Worm (Caenorhabditis elegans) whole organism, young adult: ENCODE results near the gene C01C10.2.

Experiments
- B0019.2 ChIP-seq: fragments of 200-800 bp; sonication (Bioruptor generic); conservative IDR thresholded peaks from 2 replicates; pipeline ENCODE4 v1.3.6; 2022; ENCODE audit warnings: missing genetic modification reagents, missing genetic modification characterization, missing compliant biosample characterization
- B0035.1 ChIP-seq: sonication (generic microtip); optimal IDR thresholded peaks from 2 replicates; lab custom pipeline; 2016; ENCODE audit warnings: missing genetic modification characterization, mild to moderate bottlenecking, missing compliant biosample characterization, missing genotype, missing genetic modification reagents
- D2030.7 ChIP-seq: fragments of 200-800 bp; sonication (Bioruptor generic); IDR thresholded peaks from 2 replicates; pipeline ENCODE4 v1.3.6; 2022; ENCODE audit warnings: missing genetic modification reagents, missing genetic modification characterization, missing compliant biosample characterization
- F57C9.4 ChIP-seq: sonication (generic microtip); optimal IDR thresholded peaks from 2 replicates; lab custom pipeline; 2017; ENCODE audit warnings: mild to moderate bottlenecking, missing genetic modification characterization, missing compliant biosample characterization
- T07F8.4 ChIP-seq: sonication (generic microtip); optimal IDR thresholded peaks from 2 replicates; lab custom pipeline; 2016; ENCODE audit warnings: mild to moderate bottlenecking, missing genetic modification characterization, moderate library complexity, missing compliant biosample characterization
- Y53F4B.3 ChIP-seq: fragments of 200-800 bp; sonication (Bioruptor generic); IDR thresholded peaks from 2 replicates; pipeline ENCODE4 v1.3.6; 2022; ENCODE audit warnings: missing genetic modification reagents, missing genetic modification characterization, missing compliant biosample characterization
- Y95B8A.8 ChIP-seq: fragments of 200-800 bp; sonication (Bioruptor generic); IDR thresholded peaks from 2 replicates; pipeline ENCODE4 v1.3.6; 2022; ENCODE audit warnings: missing genetic modification reagents, missing genetic modification characterization, missing compliant biosample characterization
- ZK185.1 ChIP-seq: sonication (generic microtip); optimal IDR thresholded peaks from 2 replicates; lab custom pipeline; 2016; ENCODE audit warnings: mild to moderate bottlenecking, missing genetic modification characterization, missing compliant biosample characterization; ENCODE audit not compliant: poor library complexity, severe bottlenecking
- bed-1 ChIP-seq: fragments of 200-800 bp; sonication (Bioruptor generic); IDR thresholded peaks from 2 replicates; pipeline ENCODE4 v1.3.6; 2022; ENCODE audit warnings: missing genetic modification reagents, missing genetic modification characterization, missing compliant biosample characterization
- die-1 ChIP-seq: sonication (generic microtip); optimal IDR thresholded peaks from 2 replicates; lab custom pipeline; 2016; ENCODE audit warnings: missing genotype, mild to moderate bottlenecking, missing genetic modification characterization, missing compliant biosample characterization
- dpl-1 ChIP-seq: fragments of 150-350 bp; optimal IDR thresholded peaks from 2 replicates; lab custom pipeline; 2014; ENCODE audit warnings: missing biosample characterization, missing genetic modification reagents, missing genetic modification characterization
- egl-18 ChIP-seq: fragments of 200-800 bp; sonication (Bioruptor generic); IDR thresholded peaks from 2 replicates; pipeline ENCODE4 v1.3.6; 2022; ENCODE audit warnings: missing genetic modification reagents, missing genetic modification characterization, missing compliant biosample characterization
- egrh-3 ChIP-seq: fragments of 200-800 bp; sonication (Bioruptor generic); IDR thresholded peaks from 2 replicates; pipeline ENCODE4 v1.3.6; 2022; ENCODE audit warnings: missing genetic modification reagents, missing genetic modification characterization, missing compliant biosample characterization
- hlh-26 ChIP-seq: fragments of 200-800 bp; sonication (Bioruptor generic); conservative IDR thresholded peaks from 2 replicates; pipeline ENCODE4 v1.3.6; 2022; ENCODE audit warnings: missing genetic modification reagents, missing genetic modification characterization, missing compliant biosample characterization
- lag-1 ChIP-seq: fragments of 200-800 bp; sonication (Bioruptor generic); IDR thresholded peaks from 2 replicates; pipeline ENCODE4 v1.3.6; 2022; ENCODE audit warnings: missing genetic modification reagents, missing genetic modification characterization, missing compliant biosample characterization
- let-607 ChIP-seq, 2 experiments: fragments of 200-800 bp in 1 of 2; sonication (Bioruptor generic) in 1 of 2; sonication (generic microtip) in 1 of 2; optimal IDR thresholded peaks; 2 replicates each; lab custom pipeline; 2016 to 2018; ENCODE audit warnings: mild to moderate bottlenecking in 2 of 2, missing compliant biosample characterization in 2 of 2, missing genetic modification characterization in 2 of 2, moderate library complexity in 2 of 2, missing genotype in 1 of 2
- lin-35 ChIP-seq, 3 experiments: fragments of 150-350 bp in 2 of 3; sonication (generic microtip) in 1 of 3; optimal IDR thresholded peaks; 2 replicates each; lab custom pipeline; 2014 to 2018; ENCODE audit warnings: missing biosample characterization in 3 of 3, missing genetic modification characterization in 3 of 3, missing genetic modification reagents in 3 of 3
- lin-40 ChIP-seq: sonication (generic microtip); optimal IDR thresholded peaks from 2 replicates; lab custom pipeline; 2016; ENCODE audit warnings: missing genetic modification characterization, mild to moderate bottlenecking, missing compliant biosample characterization, missing genotype, missing genetic modification reagents
- madf-10 ChIP-seq: sonication (generic microtip); optimal IDR thresholded peaks from 2 replicates; lab custom pipeline; 2016; ENCODE audit warnings: mild to moderate bottlenecking, missing genetic modification characterization, missing compliant biosample characterization
- mcd-1 ChIP-seq: fragments of 200-800 bp; sonication (Bioruptor generic); IDR thresholded peaks from 2 replicates; pipeline ENCODE4 v1.3.6; 2022; ENCODE audit warnings: missing genetic modification reagents, missing genetic modification characterization, missing compliant biosample characterization
- nfya-1 ChIP-seq: sonication (generic microtip); optimal IDR thresholded peaks from 2 replicates; lab custom pipeline; 2017; ENCODE audit warnings: antibody characterized with exemption, missing compliant biosample characterization, missing genetic modification characterization, borderline replicate concordance; ENCODE audit not compliant: insufficient read depth
- nhr-179 ChIP-seq: sonication (generic microtip); optimal IDR thresholded peaks from 2 replicates; lab custom pipeline; 2016; ENCODE audit warnings: mild to moderate bottlenecking, missing genetic modification characterization, missing compliant biosample characterization
- snpc-1.3 ChIP-seq: sonication (generic microtip); optimal IDR thresholded peaks from 2 replicates; lab custom pipeline; 2017; ENCODE audit warnings: missing genetic modification characterization, mild to moderate bottlenecking, missing compliant biosample characterization, antibody characterized with exemption, moderate library complexity, missing genotype, missing genetic modification reagents; ENCODE audit not compliant: insufficient read depth
- snpc-3.4 ChIP-seq: sonication (generic microtip); optimal IDR thresholded peaks from 2 replicates; lab custom pipeline; 2017; ENCODE audit warnings: missing genetic modification characterization, mild to moderate bottlenecking, missing compliant biosample characterization, antibody characterized with exemption, moderate library complexity, missing genotype, missing genetic modification reagents
- somi-1 ChIP-seq: fragments of 200-800 bp; sonication (Bioruptor generic); optimal IDR thresholded peaks from 2 replicates; lab custom pipeline; 2018; ENCODE audit warnings: mild to moderate bottlenecking, missing genetic modification characterization, missing compliant biosample characterization
- tbx-9 ChIP-seq: sonication (generic microtip); optimal IDR thresholded peaks from 2 replicates; lab custom pipeline; 2016; ENCODE audit warnings: borderline replicate concordance, missing genetic modification characterization, inconsistent platforms, missing compliant biosample characterization
- unc-130 ChIP-seq: sonication (generic microtip); optimal IDR thresholded peaks from 2 replicates; lab custom pipeline; 2016; ENCODE audit warnings: missing genetic modification reagents, missing genetic modification characterization, missing compliant biosample characterization
- unc-62 ChIP-seq: fragments of 150-350 bp; optimal IDR thresholded peaks from 2 replicates; lab custom pipeline; 2014; ENCODE audit warnings: missing biosample characterization, missing genetic modification reagents, missing genetic modification characterization
- zim-3 ChIP-seq: sonication (generic microtip); optimal IDR thresholded peaks from 2 replicates; lab custom pipeline; 2017; ENCODE audit warnings: mild to moderate bottlenecking, missing genetic modification characterization, moderate library complexity, missing compliant biosample characterization
- ztf-26 ChIP-seq: sonication (generic microtip); optimal IDR thresholded peaks from 2 replicates; lab custom pipeline; 2017; ENCODE audit warnings: missing genetic modification characterization, missing compliant biosample characterization
- ztf-6 ChIP-seq: fragments of 200-800 bp; sonication (Bioruptor generic); IDR thresholded peaks from 2 replicates; pipeline ENCODE4 v1.3.6; 2022; ENCODE audit warnings: missing genetic modification reagents, missing genetic modification characterization, missing compliant biosample characterization

C01C10.2 gene

DNA sequence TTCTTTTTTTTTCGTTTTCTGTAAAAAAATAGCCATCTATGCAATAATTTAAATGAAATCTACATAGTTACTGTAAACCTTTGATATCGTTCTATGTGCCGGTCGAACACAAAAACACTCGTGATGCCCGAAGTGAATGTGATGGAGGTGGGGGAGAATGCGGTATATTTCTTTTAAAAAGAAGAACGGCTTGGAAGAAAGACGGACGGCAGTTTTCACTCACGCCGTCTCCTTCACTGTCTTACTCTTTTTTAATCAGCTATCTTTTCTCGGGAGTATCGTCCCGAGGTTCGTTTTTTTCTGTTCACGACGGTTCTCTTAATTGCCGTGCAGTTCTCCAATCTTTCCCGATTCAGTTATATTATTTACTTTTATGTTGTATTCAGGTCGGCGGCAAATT lies 39.3 kb downstream of the C01C10.2 start, which contains the start of gene C10A4.10:
Gene C10A4.10 (plus strand): TSS at position 301 of the 400 bp plus-strand sequence.
- TF ChIP-seq ztf-26 (tag; lab: Kevin White, UChicago) (no peak), Y53F4B.3 (GFP tag; lab: Robert Waterston, UW) (no peak), ZK185.1 (no peak), B0019.2 (GFP tag; lab: Robert Waterston, UW) (no peak), lin-40 (tag; lab: Kevin White, UChicago) (no peak), B0035.1 (tag; lab: Kevin White, UChicago) (no peak), somi-1 (GFP tag; lab: Kevin White, UChicago) (no peak), ztf-6 (GFP tag; lab: Robert Waterston, UW) (no peak), zim-3 (tag; lab: Kevin White, UChicago) (no peak), bed-1 (GFP tag; lab: Robert Waterston, UW) (no peak), die-1 (tag; lab: Kevin White, UChicago) (no peak), madf-10 (tag; lab: Kevin White, UChicago) (no peak), F57C9.4 (tag; lab: Kevin White, UChicago) (no peak), mcd-1 (GFP tag; lab: Robert Waterston, UW) (no peak), Y95B8A.8 (GFP tag; lab: Robert Waterston, UW) (no peak), egrh-3 (GFP tag; lab: Robert Waterston, UW) (no peak), unc-62 (GFP tag; lab: Kevin White, UChicago) (no peak), nhr-179 (tag; lab: Kevin White, UChicago) (no peak)

- TF ChIP-seq snpc-3.4 (tag; lab: Kevin White, UChicago) (no peak), nfya-1 (tag; lab: Kevin White, UChicago) (no peak), lag-1 (no peak), egl-18 (no peak), unc-130 (GFP tag; lab: Kevin White, UChicago) (no peak)
These were observed 40.0 kb downstream of the C01C10.2 start, which contains the start of gene C10A4.13 for ce11 chrX:7397935-7398334. C10A4.13 (minus strand) TSS chrX:7398035.

DNA sequence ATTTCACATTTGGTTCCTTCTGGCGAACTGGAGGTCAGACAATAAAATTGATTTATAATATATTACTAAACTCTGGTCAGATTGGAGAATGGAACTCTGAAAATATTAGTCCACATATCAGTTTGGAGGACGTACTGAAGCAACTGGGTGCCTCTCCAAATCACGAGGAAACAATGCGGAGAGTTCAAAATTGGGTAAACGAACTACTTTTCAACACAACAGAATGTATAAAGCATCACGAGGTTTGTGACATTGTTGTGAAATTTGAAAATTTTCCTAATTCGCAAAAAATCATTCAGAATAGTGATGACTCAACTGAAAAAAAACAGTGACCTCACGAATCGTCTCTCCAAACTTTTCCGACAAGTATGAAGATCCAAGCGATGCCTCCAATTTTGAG lies 44.8 kb downstream of the C01C10.2 start, which contains the start of gene gad-2:
Gene gad-2 (plus strand): TSS at position 301 of the 400 bp plus-strand sequence.
- TF ChIP-seq lin-35 (GFP tag; optimal IDR thresholded peaks at IDR 0.05; lab: Kevin White, UChicago) (no peak), lag-1 (no peak), hlh-26 (GFP tag; lab: Robert Waterston, UW) (no peak)

ce11 chrX:7390270-7390669 lies 47.6 kb downstream of the C01C10.2 start, which contains the start of gene C10A4.6:
C10A4.6 (plus strand) TSS chrX:7390570.
- TF ChIP-seq T07F8.4 (tag; lab: Kevin White, UChicago): no peak
- TF ChIP-seq snpc-1.3 (tag; lab: Kevin White, UChicago): no peak
- no peak for TF ChIP-seq dpl-1 (GFP tag; lab: Kevin White, UChicago)
- TF ChIP-seq D2030.7: no peak
- no peak for TF ChIP-seq tbx-9
- TF ChIP-seq let-607 (tag; optimal IDR thresholded peaks at IDR 0.05; lab: Kevin White, UChicago): no peak
- TF ChIP-seq nfya-1 (tag; lab: Kevin White, UChicago): no peak
